Worm (Caenorhabditis elegans): Measurements from ENCODE around the gene C44C10.15.

The C44C10.15 gene

ce11 chrX:11661625-11662024 is 38.5 kb downstream of the C44C10.15 start, which contains the start of gene sfxn-1.5 (continued):
- TF ChIP-seq pha-4 (GFP tag; IDR thresholded peaks at IDR 0.05) (peak; percentile 29; the same call in 1 of the 2 replicates), pha-4 (tag; optimal IDR thresholded peaks at IDR 0.05) (no peak), lin-29 (GFP tag; IDR thresholded peaks at IDR 0.05) (no peak), R02D3.7 (tag; optimal IDR thresholded peaks at IDR 0.05) (no peak), daf-8 (GFP tag; IDR thresholded peaks at IDR 0.05) (no peak), saeg-2 (GFP tag; IDR thresholded peaks at IDR 0.05) (no peak), nhr-237 (tag; optimal IDR thresholded peaks at IDR 0.05) (no peak), egl-27 (tag; optimal IDR thresholded peaks at IDR 0.05) (no peak), skn-1 (tag; optimal IDR thresholded peaks at IDR 0.05) (no peak), attf-4 (tag; optimal IDR thresholded peaks at IDR 0.05) (no peak), madf-5 (GFP tag; IDR thresholded peaks at IDR 0.05) (no peak), lir-3 (tag; optimal IDR thresholded peaks at IDR 0.05) (no peak), set-16 (GFP tag; IDR thresholded peaks at IDR 0.05) (no peak), egl-43 (GFP tag; IDR thresholded peaks at IDR 0.05) (no peak), arid-1 (GFP tag; conservative IDR thresholded peaks at IDR 0.05) (no peak), ctbp-1 (GFP tag; IDR thresholded peaks at IDR 0.05) (no peak), daf-19 (GFP tag; conservative IDR thresholded peaks at IDR 0.05) (no peak), duxl-1 (tag; optimal IDR thresholded peaks at IDR 0.05; ENCODE audit: poor library complexity) (no peak), Y48G9A.11 (GFP tag; IDR thresholded peaks at IDR 0.05) (no peak), tra-1 (GFP tag; IDR thresholded peaks at IDR 0.05) (peak; percentile 68), mes-2 (tag; optimal IDR thresholded peaks at IDR 0.05; ENCODE audit: poor library complexity, severe bottlenecking) (peak; percentile 39), ztf-11 (tag; optimal IDR thresholded peaks at IDR 0.05) (no peak), lsy-2 (tag; optimal IDR thresholded peaks at IDR 0.05) (peak in 1 of 2 experiments; percentile 32), ceh-82 (tag; optimal IDR thresholded peaks at IDR 0.05) (no peak), dmd-6 (GFP tag; IDR thresholded peaks at IDR 0.05) (peak; percentile 95), vab-7 (GFP tag; IDR thresholded peaks at IDR 0.05) (no peak), ceh-20 (GFP tag; IDR thresholded peaks at IDR 0.05) (no peak), fkh-10 (GFP tag; optimal IDR thresholded peaks at IDR 0.05) (no peak), ceh-28 (tag; optimal IDR thresholded peaks at IDR 0.05) (no peak), daf-16 (GFP tag; optimal IDR thresholded peaks at IDR 0.05) (no peak), daf-16 (tag; optimal IDR thresholded peaks at IDR 0.05) (peak; percentile 98), php-3 (GFP tag; IDR thresholded peaks at IDR 0.05) (peak; percentile 60), mdl-1 (tag; optimal IDR thresholded peaks at IDR 0.05) (peak in 1 of 2 experiments; percentile 83), lim-7 (GFP tag; IDR thresholded peaks at IDR 0.05) (no peak), unc-130 (GFP tag; optimal IDR thresholded peaks at IDR 0.05) (no peak), jun-1 (tag; optimal IDR thresholded peaks at IDR 0.05) (no peak), F10B5.3 (tag; optimal IDR thresholded peaks at IDR 0.05) (no peak), T26A8.4 (GFP tag; IDR thresholded peaks at IDR 0.05) (no peak), F49E8.2 (tag; optimal IDR thresholded peaks at IDR 0.05; ENCODE audit: borderline replicate concordance) (no peak), ZK546.5 (tag; optimal IDR thresholded peaks at IDR 0.05) (no peak), unc-39 (tag; optimal IDR thresholded peaks at IDR 0.05) (no peak), F44E2.7 (GFP tag; IDR thresholded peaks at IDR 0.05) (no peak), nhr-25 (tag; optimal IDR thresholded peaks at IDR 0.05; ENCODE audit: borderline replicate concordance, insufficient read depth) (no peak), spr-3 (GFP tag; optimal IDR thresholded peaks at IDR 0.05) (no peak), D1046.2 (GFP tag; IDR thresholded peaks at IDR 0.05) (no peak), dmd-8 (GFP tag; IDR thresholded peaks at IDR 0.05) (no peak), sdz-12 (GFP tag; optimal IDR thresholded peaks at IDR 0.05) (no peak), ama-1 (optimal IDR thresholded peaks at IDR 0.05) (no peak), ZK337.2 (GFP tag; IDR thresholded peaks at IDR 0.05) (no peak), F26F4.8 (GFP tag; conservative IDR thresholded peaks at IDR 0.05) (no peak), spr-1 (tag; optimal IDR thresholded peaks at IDR 0.05) (no peak), snpc-1.2 (GFP tag; IDR thresholded peaks at IDR 0.05) (no peak), Y105C5A.15 (GFP tag; IDR thresholded peaks at IDR 0.05) (no peak)

Measured in whole organism, L4 larva.